Worm (Caenorhabditis elegans) whole organism, L2 larva: ENCODE results near the gene F26G1.5.

Experiments used
- R02D3.7 ChIP-seq: fragments of 150-350 bp; optimal IDR thresholded peaks from 2 replicates; lab custom pipeline; 2014; ENCODE audit warnings: missing biosample characterization, missing genetic modification characterization
- aly-2 ChIP-seq: fragments of 150-350 bp; optimal IDR thresholded peaks from 2 replicates; lab custom pipeline; 2014; ENCODE audit warnings: missing biosample characterization, missing genetic modification characterization
- elt-1 ChIP-seq: fragments of 150-350 bp; optimal IDR thresholded peaks from 2 replicates; lab custom pipeline; 2014; ENCODE audit warnings: missing biosample characterization, missing genetic modification characterization
- lsy-2 ChIP-seq, 2 experiments: fragments of 150-350 bp in 1 of 2; sonication (generic microtip) in 1 of 2; optimal IDR thresholded peaks; 2 replicates each; lab custom pipeline; 2014 to 2017; ENCODE audit warnings: missing biosample characterization in 2 of 2, missing genetic modification characterization in 2 of 2
- mbf-1 ChIP-seq: sonication (generic microtip); optimal IDR thresholded peaks from 2 replicates; lab custom pipeline; 2017; ENCODE audit warnings: missing biosample characterization, missing genetic modification characterization
- mdl-1 ChIP-seq, 2 experiments: fragments of 150-350 bp in 1 of 2; sonication (generic microtip) in 1 of 2; optimal IDR thresholded peaks; 2 replicates each; lab custom pipeline; 2017; ENCODE audit warnings: missing biosample characterization in 2 of 2, missing genetic modification characterization in 2 of 2
- nhr-11 ChIP-seq: fragments of 150-350 bp; optimal IDR thresholded peaks from 2 replicates; lab custom pipeline; 2014; ENCODE audit warnings: missing biosample characterization, missing genetic modification characterization
- skn-1 ChIP-seq: sonication (generic microtip); optimal IDR thresholded peaks from 2 replicates; lab custom pipeline; 2017; ENCODE audit warnings: missing biosample characterization, missing genetic modification characterization
- unc-62 ChIP-seq: fragments of 150-350 bp; optimal IDR thresholded peaks from 2 replicates; lab custom pipeline; 2014; ENCODE audit warnings: missing biosample characterization, missing genetic modification reagents, missing genetic modification characterization
- ztf-11 ChIP-seq: sonication (generic microtip); optimal IDR thresholded peaks from 2 replicates; lab custom pipeline; 2017; ENCODE audit warnings: missing biosample characterization, missing genetic modification characterization

DNA sequence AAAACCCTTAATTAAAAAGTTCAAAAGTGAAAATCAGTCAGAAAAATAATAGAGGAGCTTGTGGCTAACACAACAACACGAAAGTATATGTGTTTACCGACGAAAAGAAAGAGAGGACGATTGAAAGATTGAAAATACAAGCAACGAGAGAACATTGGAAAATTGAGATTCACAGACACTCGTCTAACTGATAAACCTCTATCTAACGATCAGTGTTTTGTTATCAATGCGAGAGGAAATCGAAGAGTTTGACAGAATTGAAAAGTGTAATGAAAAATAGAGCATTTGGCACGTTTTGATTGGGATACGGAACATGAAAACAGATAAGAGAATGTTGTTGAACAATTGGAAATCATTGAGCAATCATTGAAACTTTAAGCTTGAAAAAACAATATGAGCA, 42.5 kb downstream of the F26G1.5 start:
- TF ChIP-seq unc-62 (GFP tag; lab: Kevin White, UChicago) (no peak), aly-2 (no peak), ztf-11 (tag; lab: Kevin White, UChicago) (no peak), nhr-11 (tag; lab: Kevin White, UChicago) (no peak), mbf-1 (tag; lab: Kevin White, UChicago) (no peak), R02D3.7 (no peak), skn-1 (no peak), mdl-1 (tag; optimal IDR thresholded peaks at IDR 0.05; lab: Kevin White, UChicago) (no peak), lsy-2 (tag; optimal IDR thresholded peaks at IDR 0.05; lab: Kevin White, UChicago) (peak in 1 of 2 experiments; percentile 61), elt-1 (tag; lab: Kevin White, UChicago) (no peak)
